Worm (Caenorhabditis elegans): ENCODE measurements around the gene elt-3.

Gene elt-3

DNA sequence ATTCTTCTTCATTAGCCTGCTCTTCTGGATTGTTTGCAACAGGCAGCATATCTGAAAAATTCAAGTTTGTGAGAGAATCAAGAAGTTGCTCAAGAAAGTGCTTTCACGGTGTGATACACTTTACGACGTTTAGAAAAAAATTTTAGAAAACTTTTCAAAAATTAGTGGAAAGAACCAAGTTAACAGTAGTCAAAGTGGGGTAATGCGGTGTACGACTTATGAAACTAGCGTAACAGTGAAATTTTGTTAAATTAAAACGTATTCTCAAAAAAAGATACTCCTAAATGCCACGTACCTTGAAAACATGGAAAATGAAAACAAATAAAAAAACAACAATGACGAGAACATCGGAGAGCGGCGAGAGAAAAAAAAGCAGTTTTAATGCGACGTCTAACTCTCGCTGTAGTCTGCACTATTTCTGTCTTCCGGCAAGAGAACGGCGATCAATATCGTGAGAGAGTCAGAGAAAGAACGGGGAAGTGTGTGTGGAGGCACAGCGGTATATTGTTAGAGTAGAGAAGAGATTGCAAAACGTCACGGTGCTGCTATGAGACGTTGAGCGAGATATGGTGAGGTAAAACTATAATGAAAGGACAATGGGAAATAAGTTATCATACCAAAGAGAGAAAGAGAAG, 17.4 kb upstream of the elt-3 start, which contains the start of gene ekl-5 (continued):
- no peak for TF ChIP-seq lin-39 (tag; optimal IDR thresholded peaks at IDR 0.05)

ce11 chrX:13918143-13918542, 16.5 kb upstream of the elt-3 start:
- TF ChIP-seq nhr-47 (tag; optimal IDR thresholded peaks at IDR 0.05) (peak; percentile 29), ceh-63 (GFP tag; optimal IDR thresholded peaks at IDR 0.05) (no peak), nhr-84 (tag; optimal IDR thresholded peaks at IDR 0.05) (no peak), fkh-8 (tag; optimal IDR thresholded peaks at IDR 0.05) (peak; percentile 6), lin-15B (tag; optimal IDR thresholded peaks at IDR 0.05) (peak; percentile 0), hlh-4 (tag; optimal IDR thresholded peaks at IDR 0.05) (no peak), lin-35 (GFP tag; optimal IDR thresholded peaks at IDR 0.05) (peak; percentile 47 to 72), lsy-2 (tag; optimal IDR thresholded peaks at IDR 0.05) (peak in 1 of 2 experiments; percentile 28), nhr-71 (tag; optimal IDR thresholded peaks at IDR 0.05) (peak; percentile 27), elt-3 (tag; optimal IDR thresholded peaks at IDR 0.05) (peak in 2 of 6 experiments; percentile 58 to 82), lin-14 (GFP tag; optimal IDR thresholded peaks at IDR 0.05) (peak; percentile 4), unc-86 (tag; optimal IDR thresholded peaks at IDR 0.05) (no peak), snpc-4 (tag; optimal IDR thresholded peaks at IDR 0.05) (no peak), dpl-1 (GFP tag; optimal IDR thresholded peaks at IDR 0.05) (peak; percentile 67 to 74 (median 67)), snu-23 (GFP tag; optimal IDR thresholded peaks at IDR 0.05) (peak; percentile 12), mef-2 (tag; optimal IDR thresholded peaks at IDR 0.05) (no peak), nhr-76 (tag; optimal IDR thresholded peaks at IDR 0.05) (no peak), skn-1 (tag; optimal IDR thresholded peaks at IDR 0.05) (peak; percentile 33), xbp-1 (tag; optimal IDR thresholded peaks at IDR 0.05) (no peak), grh-1 (GFP tag; IDR thresholded peaks at IDR 0.05) (0 out of 2 replicates have a peak, but pooled peaks have one; percentile 7), nhr-20 (tag; optimal IDR thresholded peaks at IDR 0.05) (peak; percentile 15), dsc-1 (tag; optimal IDR thresholded peaks at IDR 0.05) (peak; percentile 18), nhr-85 (tag) (no peak), sptf-1 (tag; optimal IDR thresholded peaks at IDR 0.05) (no peak), efl-1 (optimal IDR thresholded peaks at IDR 0.05) (peak; percentile 49 to 64), efl-1 (GFP tag; optimal IDR thresholded peaks at IDR 0.05 in 1 of 2) (peak; percentile 71 to 96)

DNA sequence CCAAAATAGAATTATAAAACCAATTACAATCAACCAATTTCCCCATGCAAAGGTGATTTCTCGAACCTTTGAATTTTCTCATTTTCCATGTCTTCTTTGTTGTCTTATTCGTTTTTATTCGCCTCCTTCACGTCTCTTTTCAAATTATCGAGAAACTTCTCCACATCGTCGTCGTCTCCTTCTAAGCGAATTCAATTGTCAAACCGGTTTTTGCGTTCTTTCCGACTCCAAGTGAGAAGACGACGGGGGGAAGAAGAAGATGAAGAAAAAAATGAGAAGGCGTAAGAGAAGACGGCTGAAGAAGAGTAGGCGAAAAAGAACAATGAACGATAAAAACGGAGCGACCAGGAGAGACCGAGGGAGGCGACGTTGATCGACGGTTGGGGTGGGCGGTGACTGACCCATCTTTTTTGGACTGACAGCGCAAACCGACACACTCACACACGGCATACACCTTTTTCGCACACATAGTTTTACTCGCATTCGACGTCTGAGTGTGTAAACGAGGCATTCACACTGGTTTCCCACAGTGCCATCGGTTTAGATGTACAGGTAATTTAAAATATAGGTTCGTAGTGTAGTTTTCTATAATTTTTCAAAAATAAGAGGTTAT, 14.2 kb upstream of the elt-3 start:
- TF ChIP-seq nhr-20 (tag; optimal IDR thresholded peaks at IDR 0.05) (peak; percentile 88), lin-15B (tag; optimal IDR thresholded peaks at IDR 0.05) (no peak), jun-1 (tag; optimal IDR thresholded peaks at IDR 0.05) (peak; percentile 19), hpl-2 (GFP tag; optimal IDR thresholded peaks at IDR 0.05) (peak; percentile 30), nhr-85 (tag) (peak; percentile 98), fos-1 (tag; optimal IDR thresholded peaks at IDR 0.05) (peak; percentile 7), lin-14 (GFP tag; optimal IDR thresholded peaks at IDR 0.05) (peak; percentile 92), nhr-76 (tag; optimal IDR thresholded peaks at IDR 0.05) (no peak), pag-3 (tag; optimal IDR thresholded peaks at IDR 0.05; ENCODE audit: borderline replicate concordance, insufficient read depth) (no peak), C16A3.4 (tag; optimal IDR thresholded peaks at IDR 0.05) (peak; percentile 64), grh-1 (GFP tag; IDR thresholded peaks at IDR 0.05) (peak; percentile 99), vab-15 (tag; optimal IDR thresholded peaks at IDR 0.05) (no peak), ama-1 (optimal IDR thresholded peaks at IDR 0.05) (no peak), ceh-82 (tag; optimal IDR thresholded peaks at IDR 0.05) (peak in 1 of 3 experiments; percentile 13), unc-98 (GFP tag; IDR thresholded peaks at IDR 0.05) (no peak), nhr-11 (tag; optimal IDR thresholded peaks at IDR 0.05) (no peak), swsn-7 (tag; optimal IDR thresholded peaks at IDR 0.05) (peak; percentile 55), mep-1 (tag; optimal IDR thresholded peaks at IDR 0.05) (peak; percentile 82), aly-2 (tag; optimal IDR thresholded peaks at IDR 0.05) (no peak), elt-2 (tag; optimal IDR thresholded peaks at IDR 0.05) (no peak), efl-1 (optimal IDR thresholded peaks at IDR 0.05) (peak; percentile 11 to 30), efl-1 (GFP tag; optimal IDR thresholded peaks at IDR 0.05 in 1 of 2) (peak in 1 of 2 experiments; percentile 90), snu-23 (GFP tag; optimal IDR thresholded peaks at IDR 0.05) (peak; percentile 83), xbp-1 (tag; optimal IDR thresholded peaks at IDR 0.05) (peak; percentile 50), lsy-2 (tag; optimal IDR thresholded peaks at IDR 0.05) (peak; percentile 19 to 65), lin-13 (GFP tag; optimal IDR thresholded peaks at IDR 0.05) (peak; percentile 56), C04F5.9 (tag; optimal IDR thresholded peaks at IDR 0.05) (no peak), rnt-1 (tag; optimal IDR thresholded peaks at IDR 0.05) (peak; percentile 3), irx-1 (tag; optimal IDR thresholded peaks at IDR 0.05) (no peak), unc-30 (tag; optimal IDR thresholded peaks at IDR 0.05) (no peak), Y116A8C.19 (tag; optimal IDR thresholded peaks at IDR 0.05; ENCODE audit: borderline replicate concordance) (no peak), aha-1 (tag; optimal IDR thresholded peaks at IDR 0.05) (no peak)

Data from whole organism, L1 larva.